Worm (Caenorhabditis elegans) whole organism, L4/young adult: ENCODE data around the gene srbc-19.

Experiments used
- W03F9.2 ChIP-seq: fragments of 150-350 bp; optimal IDR thresholded peaks from 2 replicates; lab custom pipeline; 2014; ENCODE audit warnings: missing biosample characterization, missing genetic modification characterization
- dao-5 ChIP-seq: sonication (generic microtip); optimal IDR thresholded peaks from 2 replicates; lab custom pipeline; 2016; ENCODE audit warnings: missing genotype, missing genetic modification characterization, moderate library complexity, missing compliant biosample characterization
- him-1 ChIP-seq: sonication (generic microtip); optimal IDR thresholded peaks from 2 replicates; lab custom pipeline; 2016; ENCODE audit warnings: missing genotype, missing genetic modification reagents, missing genetic modification characterization, missing compliant biosample characterization

Gene srbc-19

DNA sequence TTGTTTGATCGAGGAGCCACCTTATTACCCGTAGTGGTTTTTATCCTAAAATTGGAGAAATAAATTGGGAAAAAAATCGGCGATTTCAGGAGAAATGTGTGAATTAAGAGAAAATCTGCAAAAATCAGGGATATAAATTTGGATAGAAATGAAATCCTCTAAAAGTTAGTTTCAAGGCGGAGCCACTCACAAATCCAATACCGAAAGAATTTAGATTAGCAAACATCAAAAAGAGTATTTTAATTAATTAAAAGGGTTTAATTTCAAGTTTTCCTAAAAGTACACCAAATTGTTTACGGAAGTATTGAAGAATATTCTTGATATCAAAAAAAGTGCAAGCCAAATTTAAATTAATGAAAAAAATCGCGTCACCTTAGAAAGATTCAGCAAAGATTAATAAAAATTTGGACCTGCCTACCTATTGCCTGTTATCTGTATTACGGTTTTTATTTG is 44.6 kb downstream of the srbc-19 start, which contains the start of gene F22F7.8:
F22F7.8 (minus strand) TSS at position 51 of the 453 bp plus-strand sequence.
- TF ChIP-seq dao-5 (tag; lab: Kevin White, UChicago) (no peak), W03F9.2 (tag; lab: Kevin White, UChicago) (no peak)

ce11 chrV:2119529-2119928 is 47.0 kb downstream of the srbc-19 start, which contains the start of gene F22F7.11:
Gene F22F7.11 (plus strand): TSS chrV:2119829.
- TF ChIP-seq W03F9.2 (tag; lab: Kevin White, UChicago) (no peak), him-1 (no peak)

DNA sequence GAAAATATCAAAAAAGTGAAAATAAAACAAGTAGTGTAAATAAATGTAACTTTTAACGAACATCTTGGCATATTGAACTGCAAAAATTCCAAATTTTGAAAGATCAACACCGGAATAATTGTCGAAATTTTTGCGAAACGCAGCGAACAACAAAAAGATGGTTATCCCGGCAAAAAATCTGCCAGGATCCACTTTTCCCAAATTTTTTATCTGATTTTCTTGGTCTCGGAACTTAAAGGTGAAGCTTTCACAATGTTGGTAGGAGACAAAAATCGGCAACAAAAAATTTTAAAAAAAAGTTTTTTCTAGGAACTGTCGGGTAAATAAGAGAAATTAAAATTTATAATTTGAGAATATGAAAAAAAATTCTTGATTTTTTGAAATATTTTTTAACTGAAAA is 48.0 kb downstream of the srbc-19 start, which contains the start of gene bgnt-1.2:
bgnt-1.2 (minus strand) TSS at position 101 of the 400 bp plus-strand sequence.
- no peak for TF ChIP-seq him-1
- no peak for TF ChIP-seq W03F9.2 (tag; lab: Kevin White, UChicago)
- TF ChIP-seq dao-5 (tag; lab: Kevin White, UChicago): no peak
